Fruit fly (Drosophila melanogaster): ENCODE results near the gene CG13609.

Gene CG13609

dm6 chr3R:24230423-24231205 lies 3.8 kb downstream of the CG13609 start, which contains the start of gene mask (continued):
- TF ChIP-seq achi (GFP tag; optimal IDR thresholded peaks at IDR 0.05) (peak; percentile 62), topi (GFP tag; optimal IDR thresholded peaks at IDR 0.05) (peak; percentile 77), CG4318 (GFP tag; optimal IDR thresholded peaks at IDR 0.05) (no peak), spab (GFP tag; optimal IDR thresholded peaks at IDR 0.05) (peak; percentile 14), Ets96B (tag; optimal IDR thresholded peaks at IDR 0.05) (peak; percentile 29), cyc (GFP tag; optimal IDR thresholded peaks at IDR 0.05) (peak; percentile 81), CG6276 (GFP tag; optimal IDR thresholded peaks at IDR 0.05) (no peak), CG8319 (GFP tag; optimal IDR thresholded peaks at IDR 0.05) (peak; percentile 71), Hr39 (GFP tag; optimal IDR thresholded peaks at IDR 0.05) (peak; percentile 79), eg (GFP tag; IDR thresholded peaks at IDR 0.05) (peak; percentile 67; the same call in 2 of the 3 replicates)

dm6 chr3R:24231206-24231502 lies 4.3 kb downstream of the CG13609 start:
- peak; percentile 2 for TF ChIP-seq fkh (GFP tag; optimal IDR thresholded peaks at IDR 0.05)
- TF ChIP-seq Hr39 (GFP tag; optimal IDR thresholded peaks at IDR 0.05) = no peak
- TF ChIP-seq topi (GFP tag; optimal IDR thresholded peaks at IDR 0.05) = no peak
- TF ChIP-seq CG11762 (GFP tag; optimal IDR thresholded peaks at IDR 0.05; ENCODE audit: insufficient read depth) = no peak
- no peak for TF ChIP-seq CG6808 (GFP tag; optimal IDR thresholded peaks at IDR 0.05)
- peak; percentile 48 for TF ChIP-seq Eip78C (GFP tag)
- peak; percentile 81 for TF ChIP-seq CG6163 (GFP tag; IDR thresholded peaks at IDR 0.05)
- no peak for TF ChIP-seq CG3032 (tag; optimal IDR thresholded peaks at IDR 0.05)
- no peak for TF ChIP-seq achi (GFP tag; optimal IDR thresholded peaks at IDR 0.05)
- no peak for TF ChIP-seq salr (GFP tag; optimal IDR thresholded peaks at IDR 0.05)
- TF ChIP-seq esn (GFP tag; optimal IDR thresholded peaks at IDR 0.05) = no peak
- TF ChIP-seq dsx (GFP tag; optimal IDR thresholded peaks at IDR 0.05; ENCODE audit: poor library complexity, severe bottlenecking) = no peak

- TF ChIP-seq esn (GFP tag; optimal IDR thresholded peaks at IDR 0.05) (no peak), fkh (GFP tag; optimal IDR thresholded peaks at IDR 0.05) (no peak), Hr39 (GFP tag; optimal IDR thresholded peaks at IDR 0.05) (no peak), Met (GFP tag; optimal IDR thresholded peaks at IDR 0.05) (no peak)
These were observed 5.1 kb downstream of the CG13609 start for dm6 chr3R:24231914-24232313.

dm6 chr3R:24233366-24234161 lies 6.7 kb downstream of the CG13609 start:
- TF ChIP-seq CG6792 (GFP tag; optimal IDR thresholded peaks at IDR 0.05) (no peak), svp (GFP tag) (no peak), CG6854 (GFP tag; optimal IDR thresholded peaks at IDR 0.05) (peak; percentile 21), fkh (GFP tag; optimal IDR thresholded peaks at IDR 0.05) (peak; percentile 59), achi (GFP tag; optimal IDR thresholded peaks at IDR 0.05) (no peak), CG8319 (GFP tag; optimal IDR thresholded peaks at IDR 0.05) (no peak), topi (GFP tag; optimal IDR thresholded peaks at IDR 0.05) (no peak), Hr39 (GFP tag; optimal IDR thresholded peaks at IDR 0.05) (no peak), ss (GFP tag; optimal IDR thresholded peaks at IDR 0.05) (peak in 1 of 2 experiments; percentile 44), Lpt (GFP tag; optimal IDR thresholded peaks at IDR 0.05) (no peak), Sox102F (GFP tag; optimal IDR thresholded peaks at IDR 0.05) (no peak), esn (GFP tag; optimal IDR thresholded peaks at IDR 0.05) (peak; percentile 13), vri (GFP tag; optimal IDR thresholded peaks at IDR 0.05) (no peak), Met (GFP tag; optimal IDR thresholded peaks at IDR 0.05) (no peak), Eip75B (GFP tag; optimal IDR thresholded peaks at IDR 0.05) (no peak), Ets96B (tag; optimal IDR thresholded peaks at IDR 0.05) (peak; percentile 11), spab (GFP tag; optimal IDR thresholded peaks at IDR 0.05) (no peak), Sox14 (GFP tag; optimal IDR thresholded peaks at IDR 0.05) (peak; percentile 72), CG10669 (GFP tag; optimal IDR thresholded peaks at IDR 0.05) (no peak), CG32006 (GFP tag; optimal IDR thresholded peaks at IDR 0.05) (no peak), CG6276 (GFP tag; optimal IDR thresholded peaks at IDR 0.05) (no peak), CG11294 (GFP tag; IDR thresholded peaks at IDR 0.05) (no peak), CG3032 (tag; optimal IDR thresholded peaks at IDR 0.05) (peak; percentile 36), Eip93F (GFP tag; optimal IDR thresholded peaks at IDR 0.05) (no peak), CG3919 (GFP tag; optimal IDR thresholded peaks at IDR 0.05) (no peak), cyc (GFP tag; optimal IDR thresholded peaks at IDR 0.05) (no peak), CG1621 (tag; optimal IDR thresholded peaks at IDR 0.05) (no peak), Smox (GFP tag; optimal IDR thresholded peaks at IDR 0.05) (no peak), CG16779 (tag; optimal IDR thresholded peaks at IDR 0.05) (no peak), CG6163 (GFP tag; IDR thresholded peaks at IDR 0.05) (peak; percentile 31; the same call in 1 of the 3 replicates), eg (GFP tag; IDR thresholded peaks at IDR 0.05) (0 out of 3 replicates have a peak, but pooled peaks have one; percentile 48), Eip78C (GFP tag) (peak; percentile 60), CG7368 (GFP tag; optimal IDR thresholded peaks at IDR 0.05) (no peak), CG8632 (GFP tag; optimal IDR thresholded peaks at IDR 0.05) (no peak)

Measured in whole organism, prepupa.